Worm (Caenorhabditis elegans): ENCODE measurements around the gene str-187.

DNA sequence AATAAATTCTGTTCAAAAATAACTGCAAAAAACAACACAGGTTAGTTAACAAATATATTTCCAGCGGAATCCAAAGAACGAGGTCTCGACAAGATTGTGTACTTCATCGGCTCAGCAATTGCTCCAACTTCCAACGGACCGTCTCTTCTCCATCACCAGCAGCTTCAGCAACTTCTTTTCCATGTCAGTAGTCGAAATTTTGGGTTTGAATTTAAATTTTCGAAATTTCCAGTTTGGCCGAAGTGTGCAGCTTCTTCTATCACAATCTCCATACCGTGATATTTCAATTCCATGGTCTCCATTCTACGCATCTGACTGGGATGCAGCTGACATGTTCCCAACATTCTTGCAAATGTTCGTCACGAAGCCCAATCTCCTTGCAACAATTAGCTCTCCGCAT lies 11.9 kb upstream of the str-187 start:
- TF ChIP-seq dao-5 (tag; optimal IDR thresholded peaks at IDR 0.05) (no peak), him-1 (tag; optimal IDR thresholded peaks at IDR 0.05) (no peak)
